Fruit fly (Drosophila melanogaster) whole organism, embryonic: ENCODE measurements around the gene CG9289.

Source experiments
- Aef1 ChIP-seq: fragments of 200-800 bp; sonication (Bioruptor generic); IDR thresholded peaks from 3 replicates; pipeline ENCODE4 v1.3.6; 2022; ENCODE audit warnings: missing biosample characterization, missing genetic modification characterization
- Awh ChIP-seq: fragments of 200-800 bp; sonication (Bioruptor generic); IDR thresholded peaks from 2 replicates; pipeline ENCODE4, ENCODE4 v1.3.6; 2022; ENCODE audit warnings: missing biosample characterization, missing genetic modification characterization
- CG10209 ChIP-seq: fragments of 200-800 bp; sonication (Bioruptor generic); optimal IDR thresholded peaks from 3 replicates; lab custom pipeline; 2017; ENCODE audit warnings: missing biosample characterization, mild to moderate bottlenecking, missing genetic modification characterization, missing genetic modification reagents
- CG11085 ChIP-seq: fragments of 200-800 bp; sonication (Bioruptor generic); IDR thresholded peaks from 2 replicates; pipeline ENCODE4 v1.3.6; 2022; ENCODE audit warnings: missing biosample characterization, missing genetic modification characterization
- CG11247 ChIP-seq: fragments of 200-800 bp; sonication (Bioruptor generic); IDR thresholded peaks from 2 replicates; pipeline ENCODE4 v1.3.6; 2022; ENCODE audit warnings: missing biosample characterization, missing genetic modification characterization
- CG11504 ChIP-seq: fragments of 200-800 bp; sonication (Bioruptor generic); optimal IDR thresholded peaks from 3 replicates; lab custom pipeline; 2019; ENCODE audit warnings: missing biosample characterization, mild to moderate bottlenecking, missing genetic modification characterization, moderate library complexity
- CG12155 ChIP-seq: fragments of 200-800 bp; sonication (Bioruptor generic); optimal IDR thresholded peaks from 3 replicates; lab custom pipeline; 2016; ENCODE audit warnings: missing biosample characterization, missing genetic modification characterization
- CG12236 ChIP-seq: fragments of 200-800 bp; sonication (Bioruptor generic); optimal IDR thresholded peaks from 2 replicates; lab custom pipeline; 2016; ENCODE audit warnings: missing biosample characterization, missing genetic modification characterization
- CG14441 ChIP-seq: fragments of 200-800 bp; sonication (Bioruptor generic); IDR thresholded peaks from 2 replicates; pipeline ENCODE4 v1.3.6; 2022; ENCODE audit warnings: missing biosample characterization, missing genetic modification characterization
- CG14667 ChIP-seq: fragments of 200-800 bp; sonication (Bioruptor generic); IDR thresholded peaks from 2 replicates; pipeline ENCODE4 v1.3.6; 2022; ENCODE audit warnings: missing biosample characterization, missing genetic modification characterization
- CG15479 ChIP-seq: fragments of 200-800 bp; sonication (Bioruptor generic); optimal IDR thresholded peaks from 3 replicates; lab custom pipeline; 2019; ENCODE audit warnings: missing biosample characterization, mild to moderate bottlenecking, missing genetic modification characterization, moderate library complexity
- CG16813 ChIP-seq: fragments of 200-800 bp; sonication (Bioruptor generic); IDR thresholded peaks from 3 replicates; pipeline ENCODE4 v1.3.6; 2022; ENCODE audit warnings: missing biosample characterization, missing genetic modification characterization; ENCODE audit not compliant: partially characterized antibody
- CG18262 ChIP-seq: fragments of 200-800 bp; optimal IDR thresholded peaks from 3 replicates; lab custom pipeline; 2019; ENCODE audit warnings: missing biosample characterization, mild to moderate bottlenecking, missing genetic modification characterization, moderate library complexity
- CG2199 ChIP-seq: fragments of 200-800 bp; sonication (Bioruptor generic); IDR thresholded peaks from 3 replicates; pipeline ENCODE4 v1.3.6; 2022; ENCODE audit warnings: missing biosample characterization, missing genetic modification characterization
- CG2202 ChIP-seq: fragments of 200-800 bp; sonication (Bioruptor generic); optimal IDR thresholded peaks from 2 replicates; lab custom pipeline; 2018; ENCODE audit warnings: missing biosample characterization, mild to moderate bottlenecking, missing genetic modification characterization
- CG31388 ChIP-seq: fragments of 200-800 bp; sonication (Bioruptor generic); optimal IDR thresholded peaks from 2 replicates; lab custom pipeline; 2016; ENCODE audit warnings: missing biosample characterization, missing genetic modification characterization
- CG4282 ChIP-seq: fragments of 200-800 bp; sonication (Bioruptor generic); optimal IDR thresholded peaks from 2 replicates; lab custom pipeline; 2016; ENCODE audit warnings: missing biosample characterization, missing genetic modification characterization
- CG4707 ChIP-seq: fragments of 200-800 bp; sonication (Bioruptor generic); optimal IDR thresholded peaks from 2 replicates; lab custom pipeline; 2018; ENCODE audit warnings: missing biosample characterization, mild to moderate bottlenecking, missing genetic modification characterization, moderate library complexity
- CG6765 ChIP-seq: fragments of 200-800 bp; sonication (Bioruptor generic); optimal IDR thresholded peaks from 3 replicates; lab custom pipeline; 2017; ENCODE audit warnings: missing biosample characterization, mild to moderate bottlenecking, missing genetic modification characterization
- CG8290 ChIP-seq, 3 experiments: fragments of 200-800 bp; sonication (Bioruptor generic); optimal IDR thresholded peaks; 2 replicates each; lab custom pipeline; 2016 to 2019; ENCODE audit warnings: missing biosample characterization in 3 of 3, missing genetic modification characterization in 3 of 3, mild to moderate bottlenecking in 2 of 3, moderate library complexity in 1 of 3
- CG8765 ChIP-seq: fragments of 200-800 bp; sonication (Bioruptor generic); IDR thresholded peaks from 2 replicates; pipeline ENCODE4 v1.3.6; 2022; ENCODE audit warnings: missing biosample characterization, missing genetic modification characterization
- CTCF ChIP-seq: fragments of 200-800 bp; sonication (Bioruptor generic); optimal IDR thresholded peaks from 2 replicates; lab custom pipeline; 2017; ENCODE audit warnings: missing biosample characterization, mild to moderate bottlenecking, missing genetic modification characterization, moderate library complexity
- D19A ChIP-seq: fragments of 200-800 bp; optimal IDR thresholded peaks from 3 replicates; lab custom pipeline; 2019; ENCODE audit warnings: missing biosample characterization, mild to moderate bottlenecking, missing genetic modification characterization, moderate library complexity
- Ets97D ChIP-seq: fragments of 200-800 bp; sonication (Bioruptor generic); optimal IDR thresholded peaks from 3 replicates; lab custom pipeline; 2016; ENCODE audit warnings: missing biosample characterization, missing genetic modification characterization
- Hr3 ChIP-seq: fragments of 200-800 bp; sonication (Bioruptor generic); optimal IDR thresholded peaks from 3 replicates; lab custom pipeline; 2016; ENCODE audit warnings: missing biosample characterization, missing genetic modification characterization
- Hr78 ChIP-seq, 2 experiments: fragments of 200-800 bp in 1 of 2; fragments of >200 bp in 1 of 2; sonication (Bioruptor generic) in 1 of 2; optimal IDR thresholded peaks; 2 replicates each; lab custom pipeline; 2017 to 2019; ENCODE audit warnings: missing biosample characterization in 2 of 2, missing genetic modification characterization in 2 of 2, mild to moderate bottlenecking in 1 of 2, moderate library complexity in 1 of 2
- Hsf ChIP-seq: fragments of 200-800 bp; sonication (Bioruptor generic); optimal IDR thresholded peaks from 3 replicates; lab custom pipeline; 2016; ENCODE audit warnings: missing biosample characterization, missing genetic modification characterization
- Ptx1 ChIP-seq: fragments of 200-800 bp; sonication (Bioruptor generic); IDR thresholded peaks from 2 replicates; pipeline ENCODE4 v1.3.6; 2022; ENCODE audit warnings: missing biosample characterization, missing genetic modification characterization
- Six4 ChIP-seq: fragments of 200-800 bp; sonication (Bioruptor generic); optimal IDR thresholded peaks from 2 replicates; lab custom pipeline; 2016; ENCODE audit warnings: missing biosample characterization, missing genetic modification characterization
- Ssrp ChIP-seq: fragments of 200-800 bp; sonication (Bioruptor generic); optimal IDR thresholded peaks from 2 replicates; lab custom pipeline; 2018; ENCODE audit warnings: missing biosample characterization, mild to moderate bottlenecking, missing genetic modification characterization, moderate library complexity
- az2 ChIP-seq: fragments of 200-800 bp; sonication (Bioruptor generic); optimal IDR thresholded peaks from 3 replicates; lab custom pipeline; 2016; ENCODE audit warnings: missing biosample characterization, missing genetic modification characterization
- chn ChIP-seq: fragments of 200-800 bp; sonication (Bioruptor generic); optimal IDR thresholded peaks from 2 replicates; lab custom pipeline; 2016; ENCODE audit warnings: missing biosample characterization, missing genetic modification characterization
- dmrt99B ChIP-seq: fragments of 200-800 bp; sonication (Bioruptor generic); optimal IDR thresholded peaks from 2 replicates; lab custom pipeline; 2018; ENCODE audit warnings: missing biosample characterization, mild to moderate bottlenecking, missing genetic modification characterization, moderate library complexity
- dpn ChIP-seq, 2 experiments: fragments of 200-800 bp; sonication (Bioruptor generic); optimal IDR thresholded peaks; 3 replicates each; lab custom pipeline; 2016; ENCODE audit warnings: missing biosample characterization in 2 of 2, missing genetic modification characterization in 2 of 2
- dysf ChIP-seq: fragments of 200-800 bp; sonication (Bioruptor generic); IDR thresholded peaks from 3 replicates; pipeline ENCODE4 v1.3.6; 2022; ENCODE audit warnings: missing biosample characterization, missing genetic modification characterization
- emc ChIP-seq: fragments of 200-800 bp; sonication (Bioruptor generic); optimal IDR thresholded peaks from 2 replicates; lab custom pipeline; 2016; ENCODE audit warnings: missing biosample characterization, missing genetic modification characterization
- exex ChIP-seq: fragments of 200-800 bp; sonication (Bioruptor generic); optimal IDR thresholded peaks from 4 replicates; lab custom pipeline; 2018; ENCODE audit warnings: missing biosample characterization, mild to moderate bottlenecking, missing genetic modification characterization, moderate library complexity
- hkb ChIP-seq, 2 experiments: fragments of 200-800 bp in 1 of 2; fragments of >200 bp in 1 of 2; sonication (Bioruptor generic) in 1 of 2; IDR thresholded peaks in 1 of 2; optimal IDR thresholded peaks in 1 of 2; 2 replicates each; pipeline versions ENCODE4 v1.3.6 to Lab custom; 2017 to 2022; ENCODE audit warnings: missing biosample characterization in 1 of 2, missing genetic modification characterization in 1 of 2
- lilli ChIP-seq: fragments of 200-800 bp; sonication (Bioruptor generic); optimal IDR thresholded peaks from 3 replicates; lab custom pipeline; 2016; ENCODE audit warnings: missing biosample characterization, missing genetic modification characterization
- maf-S ChIP-seq: fragments of 200-800 bp; sonication (Bioruptor generic); optimal IDR thresholded peaks from 2 replicates; lab custom pipeline; 2016; ENCODE audit warnings: missing biosample characterization, missing genetic modification characterization
- nau ChIP-seq: fragments of 200-800 bp; sonication (Bioruptor generic); optimal IDR thresholded peaks from 3 replicates; lab custom pipeline; 2017; ENCODE audit warnings: missing biosample characterization, mild to moderate bottlenecking, missing genetic modification characterization, missing genetic modification reagents
- nmo ChIP-seq: fragments of 200-800 bp; sonication (Bioruptor generic); optimal IDR thresholded peaks from 2 replicates; lab custom pipeline; 2018; ENCODE audit warnings: missing biosample characterization, mild to moderate bottlenecking, missing genetic modification characterization, moderate library complexity
- onecut ChIP-seq: fragments of 200-800 bp; sonication (Bioruptor generic); IDR thresholded peaks from 2 replicates; pipeline ENCODE4 v1.3.6; 2022; ENCODE audit warnings: missing biosample characterization, missing genetic modification characterization
- peb ChIP-seq: fragments of 200-800 bp; sonication (Bioruptor generic); IDR thresholded peaks from 2 replicates; pipeline ENCODE4 v1.3.6; 2022; ENCODE audit warnings: missing biosample characterization, missing genetic modification characterization
- row ChIP-seq: fragments of 200-800 bp; sonication (Bioruptor generic); IDR thresholded peaks from 3 replicates; pipeline ENCODE4 v1.3.6; 2022; ENCODE audit warnings: missing biosample characterization, missing genetic modification characterization
- sc ChIP-seq, 3 experiments: fragments of >200 bp in 2 of 3; fragments of 200-800 bp in 1 of 3; sonication (Bioruptor generic) in 1 of 3; optimal IDR thresholded peaks; 2 replicates in 2 of 3; 3 replicates in 1 of 3; lab custom pipeline; 2017; ENCODE audit warnings: mild to moderate bottlenecking in 1 of 3, missing biosample characterization in 1 of 3, missing genetic modification characterization in 1 of 3, missing genetic modification reagents in 1 of 3
- slbo ChIP-seq: fragments of 200-800 bp; sonication (Bioruptor generic); IDR thresholded peaks from 2 replicates; pipeline ENCODE4 v1.3.6; 2022; ENCODE audit warnings: missing biosample characterization, missing genetic modification characterization
- sr ChIP-seq: fragments of 200-800 bp; sonication (Bioruptor generic); IDR thresholded peaks from 3 replicates; pipeline ENCODE4 v1.3.6; 2022; ENCODE audit warnings: missing biosample characterization, missing genetic modification characterization
- tll ChIP-seq, 2 experiments: fragments of 200-800 bp in 1 of 2; fragments of >200 bp in 1 of 2; sonication (Bioruptor generic) in 1 of 2; optimal IDR thresholded peaks; 2 replicates each; lab custom pipeline; 2017 to 2019; ENCODE audit warnings: missing biosample characterization in 2 of 2, missing genetic modification characterization in 2 of 2, mild to moderate bottlenecking in 1 of 2, moderate library complexity in 1 of 2
- twi ChIP-seq: fragments of 200-800 bp; optimal IDR thresholded peaks from 2 replicates; lab custom pipeline; 2019; ENCODE audit warnings: missing biosample characterization, mild to moderate bottlenecking, missing genetic modification characterization, moderate library complexity

CG9289 gene

dm6 chr2L:8732702-8733101, 48.5 kb upstream of the CG9289 start (continued):
- TF ChIP-seq hkb (optimal IDR thresholded peaks at IDR 0.05; lab: Kevin White, UChicago) (no peak), hkb (GFP tag; IDR thresholded peaks at IDR 0.05; lab: Robert Waterston, UW) (peak; percentile 63), CG31388 (no peak), emc (GFP tag; lab: Kevin White, UChicago) (no peak), CG2199 (GFP tag; lab: Robert Waterston, UW) (no peak), dpn (GFP tag; optimal IDR thresholded peaks at IDR 0.05; lab: Kevin White, UChicago) (peak; percentile 20 to 35), peb (GFP tag; lab: Robert Waterston, UW) (no peak), CG4707 (no peak), CG11085 (GFP tag; lab: Robert Waterston, UW) (no peak), CG4282 (GFP tag; lab: Kevin White, UChicago) (no peak), CG18262 (no peak), az2 (GFP tag; lab: Kevin White, UChicago) (peak; percentile 1), Ssrp (tag; lab: Kevin White, UChicago) (no peak), D19A (tag; lab: Kevin White, UChicago) (peak; percentile 23), Hr78 (GFP tag; optimal IDR thresholded peaks at IDR 0.05; lab: Kevin White, UChicago) (no peak), nau (GFP tag; lab: Kevin White, UChicago) (no peak), Awh (GFP tag; lab: Robert Waterston, UW) (peak; percentile 62), CG6765 (GFP tag; lab: Kevin White, UChicago) (no peak), CG8290 (GFP tag; optimal IDR thresholded peaks at IDR 0.05; lab: Kevin White, UChicago) (no peak), CG8290 (tag; optimal IDR thresholded peaks at IDR 0.05; lab: Kevin White, UChicago) (no peak), Aef1 (GFP tag; lab: Robert Waterston, UW) (peak; percentile 52; the same call in 1 of the 3 replicates), CG15479 (no peak), CG11504 (peak; percentile 65), dmrt99B (tag; lab: Kevin White, UChicago) (peak; percentile 68), onecut (GFP tag; lab: Robert Waterston, UW) (no peak), dysf (GFP tag; lab: Robert Waterston, UW) (peak; percentile 64; the same call in 1 of the 3 replicates), row (GFP tag; lab: Robert Waterston, UW) (peak; percentile 70), Hr3 (GFP tag; lab: Kevin White, UChicago) (peak; percentile 2), Ptx1 (GFP tag; lab: Robert Waterston, UW) (peak; percentile 68; the same call in 1 of the 2 replicates), sc (optimal IDR thresholded peaks at IDR 0.05; lab: Kevin White, UChicago) (no peak), sc (GFP tag; optimal IDR thresholded peaks at IDR 0.05; lab: Kevin White, UChicago) (no peak), CTCF (GFP tag; lab: Kevin White, UChicago) (no peak), Six4 (GFP tag; lab: Kevin White, UChicago) (no peak), CG16813 (GFP tag; lab: Robert Waterston, UW) (no peak), lilli (peak; percentile 34), exex (tag; lab: Kevin White, UChicago) (no peak), chn (GFP tag; lab: Kevin White, UChicago) (no peak), CG8765 (GFP tag; lab: Robert Waterston, UW) (no peak), nmo (GFP tag; lab: Kevin White, UChicago) (peak; percentile 29), CG14441 (GFP tag; lab: Robert Waterston, UW) (peak; percentile 62; the same call in 1 of the 2 replicates), Hsf (GFP tag; lab: Kevin White, UChicago) (no peak), tll (GFP tag; optimal IDR thresholded peaks at IDR 0.05; lab: Kevin White, UChicago) (no peak), Ets97D (GFP tag; lab: Kevin White, UChicago) (no peak), CG11247 (GFP tag; lab: Robert Waterston, UW) (no peak), CG12236 (GFP tag; lab: Kevin White, UChicago) (no peak), CG12155 (GFP tag; lab: Kevin White, UChicago) (no peak), CG14667 (no peak), CG10209 (no peak), twi (tag; lab: Kevin White, UChicago) (no peak), maf-S (GFP tag; lab: Kevin White, UChicago) (no peak), slbo (GFP tag; lab: Robert Waterston, UW) (0 out of 2 replicates have a peak, but pooled peaks have one; percentile 35), sr (GFP tag; lab: Robert Waterston, UW) (peak; percentile 30; the same call in 1 of the 3 replicates), CG2202 (tag; lab: Kevin White, UChicago) (no peak)
